Worm (Caenorhabditis elegans) whole organism, midembryonic: ENCODE data around the gene E02A10.4.

ENCODE experiments used
- cog-1 ChIP-seq: sonication (generic microtip); optimal IDR thresholded peaks from 2 replicates; lab custom pipeline; 2016; ENCODE audit warnings: missing genetic modification characterization, missing compliant biosample characterization
- tab-1 ChIP-seq: fragments of 200-800 bp; sonication (Bioruptor generic); IDR thresholded peaks from 2 replicates; pipeline ENCODE4 v1.3.6; 2022; ENCODE audit warnings: missing genetic modification characterization, missing compliant biosample characterization

DNA sequence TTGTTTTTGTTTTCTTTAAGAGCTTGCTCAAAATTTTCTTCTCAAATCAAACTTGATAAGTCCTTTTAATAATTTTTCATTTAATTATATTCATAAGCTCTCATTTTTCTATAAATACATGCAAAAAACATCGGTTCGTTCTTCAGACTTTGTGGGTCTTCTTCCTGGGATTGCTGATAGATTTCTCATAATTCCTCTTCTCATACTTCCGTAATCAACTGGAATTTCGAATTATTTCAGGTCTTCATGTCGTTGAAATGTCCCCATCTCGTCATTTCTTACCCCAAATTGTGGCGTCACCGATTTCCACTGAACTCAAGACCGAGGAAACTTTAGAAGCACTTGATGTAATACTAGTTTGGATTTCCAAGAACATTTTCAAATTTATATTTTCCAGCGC lies 2.8 kb downstream of the E02A10.4 start:
- TF ChIP-seq tab-1 (GFP tag; lab: Robert Waterston, UW): no peak
- no peak for TF ChIP-seq cog-1 (tag; lab: Kevin White, UChicago)
